Worm (Caenorhabditis elegans) whole organism, L1 larva: ENCODE measurements around the gene ZK688.9.

Experiments
- ama-1 ChIP-seq: fragments of 150-350 bp; optimal IDR thresholded peaks from 2 replicates; lab custom pipeline; 2014
- fkh-10 ChIP-seq: sonication (generic microtip); optimal IDR thresholded peaks from 2 replicates; lab custom pipeline; 2017; ENCODE audit warnings: missing biosample characterization, missing genetic modification reagents, missing genetic modification characterization
- nhr-71 ChIP-seq: sonication (generic microtip); optimal IDR thresholded peaks from 2 replicates; lab custom pipeline; 2016; ENCODE audit warnings: mild to moderate bottlenecking, missing genetic modification characterization, moderate library complexity, missing compliant biosample characterization
- pqm-1 ChIP-seq: sonication (generic microtip); optimal IDR thresholded peaks from 3 replicates; lab custom pipeline; 2017; ENCODE audit warnings: missing biosample characterization, missing genetic modification characterization
- unc-30 ChIP-seq: sonication (generic microtip); optimal IDR thresholded peaks from 2 replicates; lab custom pipeline; 2017; ENCODE audit warnings: missing biosample characterization, missing genetic modification characterization
- zag-1 ChIP-seq: fragments of 150-350 bp; optimal IDR thresholded peaks from 2 replicates; lab custom pipeline; 2014; ENCODE audit warnings: missing biosample characterization, missing genetic modification characterization

DNA sequence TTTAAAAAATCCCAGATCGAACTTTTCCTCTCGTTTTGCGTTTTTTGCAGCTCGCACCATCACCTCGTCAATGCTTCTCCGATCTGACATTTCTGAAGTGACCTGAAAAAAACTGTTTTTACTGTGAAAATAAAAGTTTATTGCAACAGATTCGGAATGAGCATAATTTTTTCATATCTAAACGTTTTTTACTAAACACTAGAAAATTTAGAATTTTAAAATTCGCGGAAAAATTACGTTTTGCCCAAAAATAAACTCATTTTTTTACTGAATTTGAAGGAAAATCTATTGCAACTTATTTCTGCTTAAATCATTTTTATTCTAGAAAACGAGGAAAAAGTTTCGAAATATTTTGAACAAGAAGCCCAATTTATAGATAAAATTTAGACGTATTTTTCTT is at the start of gene ZK688.9:
- TF ChIP-seq ama-1 (lab: Kevin White, UChicago) (no peak), nhr-71 (no peak), pqm-1 (tag; lab: Kevin White, UChicago) (no peak), unc-30 (tag; lab: Kevin White, UChicago) (no peak), fkh-10 (GFP tag; lab: Kevin White, UChicago) (no peak), zag-1 (no peak)
